Fruit fly (Drosophila melanogaster) whole organism, prepupa: ENCODE data around the gene Patsas.
A peak's percentile ranks its signal among the peaks of the same experiment; 100 is the strongest.

Experiments
- Blimp-1 ChIP-seq: fragments of 200-800 bp; sonication (Bioruptor generic); optimal IDR thresholded peaks from 3 replicates; lab custom pipeline; 2017; ENCODE audit warnings: missing biosample characterization, missing genetic modification characterization, mild to moderate bottlenecking, moderate library complexity, missing genetic modification reagents
- CG11294 ChIP-seq: fragments of 200-800 bp; sonication (Bioruptor generic); IDR thresholded peaks from 2 replicates; pipeline ENCODE4 v1.3.6; 2022; ENCODE audit warnings: missing biosample characterization, missing genetic modification characterization
- CG15336 ChIP-seq: fragments of 200-800 bp; sonication (Bioruptor generic); IDR thresholded peaks from 2 replicates; pipeline ENCODE4 v1.3.6; 2022; ENCODE audit warnings: missing biosample characterization, missing genetic modification characterization
- CG1621 ChIP-seq: fragments of 200-800 bp; sonication (Bioruptor generic); optimal IDR thresholded peaks from 3 replicates; lab custom pipeline; 2018; ENCODE audit warnings: missing biosample characterization, mild to moderate bottlenecking, missing genetic modification characterization
- CG16779 ChIP-seq: fragments of 200-800 bp; sonication (Bioruptor generic); optimal IDR thresholded peaks from 3 replicates; lab custom pipeline; 2017; ENCODE audit warnings: missing biosample characterization, mild to moderate bottlenecking, missing genetic modification characterization
- CG3032 ChIP-seq: fragments of 200-800 bp; optimal IDR thresholded peaks from 2 replicates; lab custom pipeline; 2019; ENCODE audit warnings: missing biosample characterization, mild to moderate bottlenecking, missing genetic modification characterization, moderate library complexity
- CG34406 ChIP-seq: fragments of 200-800 bp; sonication (Bioruptor generic); optimal IDR thresholded peaks from 3 replicates; lab custom pipeline; 2016; ENCODE audit warnings: missing biosample characterization, missing genetic modification characterization
- CG3919 ChIP-seq: fragments of 200-800 bp; sonication (Bioruptor generic); optimal IDR thresholded peaks from 3 replicates; lab custom pipeline; 2016; ENCODE audit warnings: missing biosample characterization, missing genetic modification characterization
- CG4318 ChIP-seq: fragments of 200-800 bp; sonication (Bioruptor generic); optimal IDR thresholded peaks from 3 replicates; lab custom pipeline; 2017; ENCODE audit warnings: missing biosample characterization, mild to moderate bottlenecking, missing genetic modification characterization
- CG6163 ChIP-seq: fragments of 200-800 bp; sonication (Bioruptor generic); IDR thresholded peaks from 3 replicates; pipeline ENCODE4 v1.3.6; 2022; ENCODE audit warnings: missing biosample characterization, missing genetic modification characterization
- CG6808 ChIP-seq: fragments of 200-800 bp; sonication (Bioruptor generic); optimal IDR thresholded peaks from 3 replicates; lab custom pipeline; 2017; ENCODE audit warnings: missing biosample characterization, missing genetic modification characterization, mild to moderate bottlenecking, moderate library complexity, missing genetic modification reagents
- CG7368 ChIP-seq: fragments of 200-800 bp; sonication (Bioruptor generic); optimal IDR thresholded peaks from 3 replicates; lab custom pipeline; 2016; ENCODE audit warnings: missing biosample characterization, missing genetic modification characterization
- CG8319 ChIP-seq: fragments of 200-800 bp; sonication (Bioruptor generic); optimal IDR thresholded peaks from 3 replicates; lab custom pipeline; 2016; ENCODE audit warnings: missing biosample characterization, missing genetic modification characterization
- Eip75B ChIP-seq: fragments of 200-800 bp; sonication (Bioruptor generic); optimal IDR thresholded peaks from 3 replicates; lab custom pipeline; 2016; ENCODE audit warnings: missing biosample characterization, missing genetic modification characterization
- Eip78C ChIP-seq: fragments of 200-800 bp; sonication (Bioruptor generic); peaks from one replicate; lab custom pipeline; 2016; ENCODE audit warnings: missing biosample characterization, missing genetic modification characterization
- Ets21C ChIP-seq: fragments of 200-800 bp; sonication (Bioruptor generic); optimal IDR thresholded peaks from 3 replicates; lab custom pipeline; 2016; ENCODE audit warnings: missing biosample characterization, missing genetic modification characterization
- Ets96B ChIP-seq: fragments of 200-800 bp; optimal IDR thresholded peaks from 2 replicates; lab custom pipeline; 2019; ENCODE audit warnings: missing biosample characterization, mild to moderate bottlenecking, missing genetic modification characterization, moderate library complexity
- Hr39 ChIP-seq: fragments of 200-800 bp; sonication (Bioruptor generic); optimal IDR thresholded peaks from 2 replicates; lab custom pipeline; 2016; ENCODE audit warnings: missing biosample characterization, missing genetic modification characterization
- Lpt ChIP-seq: fragments of 200-800 bp; sonication (Bioruptor generic); optimal IDR thresholded peaks from 3 replicates; lab custom pipeline; 2016; ENCODE audit warnings: missing biosample characterization, missing genetic modification characterization
- Met ChIP-seq: fragments of 200-800 bp; sonication (Bioruptor generic); optimal IDR thresholded peaks from 3 replicates; lab custom pipeline; 2016; ENCODE audit warnings: missing biosample characterization, missing genetic modification characterization
- OdsH ChIP-seq: fragments of 200-800 bp; sonication (Bioruptor generic); optimal IDR thresholded peaks from 3 replicates; lab custom pipeline; 2016; ENCODE audit warnings: missing biosample characterization, missing genetic modification characterization
- Smox ChIP-seq: fragments of 200-800 bp; sonication (Bioruptor generic); optimal IDR thresholded peaks from 3 replicates; lab custom pipeline; 2016; ENCODE audit warnings: missing biosample characterization, missing genetic modification characterization
- Sox102F ChIP-seq: fragments of 200-800 bp; sonication (Bioruptor generic); optimal IDR thresholded peaks from 2 replicates; lab custom pipeline; 2016; ENCODE audit warnings: missing biosample characterization, mild to moderate bottlenecking, missing genetic modification characterization
- Sox14 ChIP-seq: fragments of 200-800 bp; sonication (Bioruptor generic); optimal IDR thresholded peaks from 3 replicates; lab custom pipeline; 2016; ENCODE audit warnings: missing biosample characterization, missing genetic modification characterization
- Sox15 ChIP-seq: fragments of 200-800 bp; sonication (Bioruptor generic); optimal IDR thresholded peaks from 3 replicates; lab custom pipeline; 2016; ENCODE audit warnings: missing biosample characterization, missing genetic modification characterization
- achi ChIP-seq: fragments of 200-800 bp; sonication (Bioruptor generic); optimal IDR thresholded peaks from 3 replicates; lab custom pipeline; 2016; ENCODE audit warnings: missing biosample characterization, missing genetic modification characterization
- cyc ChIP-seq: fragments of 200-800 bp; sonication (Bioruptor generic); optimal IDR thresholded peaks from 3 replicates; lab custom pipeline; 2016; ENCODE audit warnings: missing biosample characterization, missing genetic modification characterization
- dac ChIP-seq: fragments of 200-800 bp; sonication (Bioruptor generic); optimal IDR thresholded peaks from 2 replicates; lab custom pipeline; 2017; ENCODE audit warnings: missing biosample characterization, mild to moderate bottlenecking, missing genetic modification characterization
- dsx ChIP-seq: fragments of 200-800 bp; optimal IDR thresholded peaks from 3 replicates; lab custom pipeline; 2019; ENCODE audit warnings: missing biosample characterization, mild to moderate bottlenecking, missing genetic modification characterization, moderate library complexity; ENCODE audit not compliant: poor library complexity, severe bottlenecking
- eg ChIP-seq: fragments of 200-800 bp; sonication (Bioruptor generic); IDR thresholded peaks from 3 replicates; pipeline ENCODE4 v1.3.6; 2022; ENCODE audit warnings: missing biosample characterization, missing genetic modification characterization
- esn ChIP-seq: fragments of 200-800 bp; sonication (Bioruptor generic); optimal IDR thresholded peaks from 2 replicates; lab custom pipeline; 2016; ENCODE audit warnings: missing biosample characterization, mild to moderate bottlenecking, missing genetic modification characterization, moderate library complexity
- fd59A ChIP-seq: fragments of 200-800 bp; sonication (Bioruptor generic); optimal IDR thresholded peaks from 2 replicates; lab custom pipeline; 2017; ENCODE audit warnings: missing biosample characterization, mild to moderate bottlenecking, missing genetic modification characterization, missing genetic modification reagents
- fd85E ChIP-seq: fragments of 200-800 bp; sonication (Bioruptor generic); optimal IDR thresholded peaks from 3 replicates; lab custom pipeline; 2016; ENCODE audit warnings: missing biosample characterization, missing genetic modification characterization
- fkh ChIP-seq: fragments of 200-800 bp; sonication (Bioruptor generic); optimal IDR thresholded peaks from 3 replicates; lab custom pipeline; 2017; ENCODE audit warnings: missing biosample characterization, mild to moderate bottlenecking, missing genetic modification characterization, moderate library complexity
- lz ChIP-seq: fragments of 200-800 bp; sonication (Bioruptor generic); optimal IDR thresholded peaks from 3 replicates; lab custom pipeline; 2016; ENCODE audit warnings: missing biosample characterization, missing genetic modification characterization
- net ChIP-seq: fragments of 200-800 bp; sonication (Bioruptor generic); optimal IDR thresholded peaks from 3 replicates; lab custom pipeline; 2016; ENCODE audit warnings: missing biosample characterization, missing genetic modification characterization
- pdm3 ChIP-seq: fragments of 200-800 bp; sonication (Bioruptor generic); optimal IDR thresholded peaks from 3 replicates; lab custom pipeline; 2016; ENCODE audit warnings: missing biosample characterization, missing genetic modification characterization
- salr ChIP-seq, 2 experiments: fragments of 200-800 bp; sonication (Bioruptor generic); optimal IDR thresholded peaks; 3 replicates each; lab custom pipeline; 2016 to 2018; ENCODE audit warnings: missing biosample characterization in 2 of 2, missing genetic modification characterization in 2 of 2, mild to moderate bottlenecking in 1 of 2
- spab ChIP-seq: fragments of 200-800 bp; sonication (Bioruptor generic); optimal IDR thresholded peaks from 2 replicates; lab custom pipeline; 2017; ENCODE audit warnings: missing biosample characterization, mild to moderate bottlenecking, missing genetic modification characterization, missing genetic modification reagents
- ss ChIP-seq, 2 experiments: fragments of 200-800 bp; sonication (Bioruptor generic); optimal IDR thresholded peaks; 2 replicates in 1 of 2; 3 replicates in 1 of 2; lab custom pipeline; 2017 to 2018; ENCODE audit warnings: mild to moderate bottlenecking in 2 of 2, missing biosample characterization in 2 of 2, missing genetic modification characterization in 2 of 2, moderate library complexity in 1 of 2
- svp ChIP-seq: fragments of 200-800 bp; sonication (Bioruptor generic); peaks from one replicate; lab custom pipeline; 2016; ENCODE audit warnings: missing biosample characterization, missing genetic modification characterization
- topi ChIP-seq: fragments of 200-800 bp; sonication (Bioruptor generic); optimal IDR thresholded peaks from 3 replicates; lab custom pipeline; 2016; ENCODE audit warnings: missing biosample characterization, missing genetic modification characterization

Gene Patsas

dm6 chr2L:12075850-12076249, 27.2 kb downstream of the Patsas start, which contains the start of gene CG14947 (continued):
- TF ChIP-seq fd59A (GFP tag; lab: Kevin White, UChicago) (no peak), CG15336 (GFP tag; lab: Robert Waterston, UW) (peak; percentile 51), achi (peak; percentile 15), Met (GFP tag; lab: Kevin White, UChicago) (peak; percentile 17), Eip78C (GFP tag; lab: Kevin White, UChicago) (peak; percentile 75), salr (GFP tag; optimal IDR thresholded peaks at IDR 0.05; lab: Kevin White, UChicago) (no peak), OdsH (GFP tag; lab: Kevin White, UChicago) (peak; percentile 36), spab (GFP tag; lab: Kevin White, UChicago) (no peak), Ets21C (GFP tag; lab: Kevin White, UChicago) (no peak), Sox15 (no peak), cyc (no peak), fd85E (GFP tag; lab: Kevin White, UChicago) (no peak), CG11294 (GFP tag; lab: Robert Waterston, UW) (no peak), CG1621 (no peak), Ets96B (tag; lab: Kevin White, UChicago) (no peak)

dm6 chr2L:12066617-12067251, 36.4 kb downstream of the Patsas start, which contains the start of gene firl:
TSS of gene firl (minus strand) at chr2L:12066775.
- TF ChIP-seq Eip78C (GFP tag; lab: Kevin White, UChicago), result peak; percentile 2
- TF ChIP-seq cyc, result no peak
- peak; percentile 88 for TF ChIP-seq CG6808 (GFP tag; lab: Kevin White, UChicago)
- no peak for TF ChIP-seq Ets21C (GFP tag; lab: Kevin White, UChicago)
- TF ChIP-seq Blimp-1 (GFP tag; lab: Kevin White, UChicago), result peak; percentile 79
- no peak for TF ChIP-seq net (GFP tag; lab: Kevin White, UChicago)
- peak; percentile 39 to 61 for TF ChIP-seq ss (GFP tag; optimal IDR thresholded peaks at IDR 0.05; lab: Kevin White, UChicago)
- no peak for TF ChIP-seq Smox
- TF ChIP-seq CG3919, result no peak
- no peak for TF ChIP-seq CG8319 (GFP tag; lab: Kevin White, UChicago)
- no peak for TF ChIP-seq achi
- TF ChIP-seq CG1621, result no peak
- peak; percentile 78 for TF ChIP-seq dsx (GFP tag; lab: Kevin White, UChicago)
- TF ChIP-seq Hr39 (GFP tag; lab: Kevin White, UChicago), result no peak
- no peak for TF ChIP-seq CG3032 (tag; lab: Kevin White, UChicago)
- no peak for TF ChIP-seq fd85E (GFP tag; lab: Kevin White, UChicago)
- TF ChIP-seq Ets96B (tag; lab: Kevin White, UChicago), result no peak

- TF ChIP-seq lz (GFP tag; lab: Kevin White, UChicago), result peak; percentile 66
- TF ChIP-seq Sox102F, result peak; percentile 83
- peak; percentile 98 for TF ChIP-seq dac
- TF ChIP-seq esn, result peak; percentile 87
- peak; percentile 97 for TF ChIP-seq Lpt (GFP tag; lab: Kevin White, UChicago)
- TF ChIP-seq CG4318 (GFP tag; lab: Kevin White, UChicago), result peak; percentile 99
- TF ChIP-seq Ets96B (tag; lab: Kevin White, UChicago), result peak; percentile 91
- peak; percentile 91 for TF ChIP-seq CG6163 (GFP tag; lab: Robert Waterston, UW)
- peak; percentile 55 to 98 for TF ChIP-seq salr (GFP tag; optimal IDR thresholded peaks at IDR 0.05; lab: Kevin White, UChicago)
- peak; percentile 64 for TF ChIP-seq CG8319 (GFP tag; lab: Kevin White, UChicago)
- peak; percentile 93 for TF ChIP-seq CG3919
- peak; percentile 82 for TF ChIP-seq Sox14 (GFP tag; lab: Kevin White, UChicago)
- peak; percentile 91 for TF ChIP-seq dsx (GFP tag; lab: Kevin White, UChicago)
- TF ChIP-seq fd85E (GFP tag; lab: Kevin White, UChicago), result peak; percentile 49
- TF ChIP-seq topi (GFP tag; lab: Kevin White, UChicago), result peak; percentile 71
- TF ChIP-seq Eip75B, result peak; percentile 82
- peak; percentile 95 for TF ChIP-seq achi
- peak; percentile 72 for TF ChIP-seq Smox
- peak; percentile 93 for TF ChIP-seq net (GFP tag; lab: Kevin White, UChicago)
- TF ChIP-seq Hr39 (GFP tag; lab: Kevin White, UChicago), result peak; percentile 41
- peak; percentile 97 for TF ChIP-seq Eip78C (GFP tag; lab: Kevin White, UChicago)
- peak; percentile 87 for TF ChIP-seq spab (GFP tag; lab: Kevin White, UChicago)
- peak; percentile 91 for TF ChIP-seq CG16779 (tag; lab: Kevin White, UChicago)
- TF ChIP-seq svp (GFP tag; lab: Kevin White, UChicago), result no peak
- peak; percentile 90 for TF ChIP-seq CG34406 (GFP tag; lab: Kevin White, UChicago)
- peak; percentile 96 for TF ChIP-seq eg (GFP tag; lab: Robert Waterston, UW)
- TF ChIP-seq pdm3, result peak; percentile 84
- TF ChIP-seq Sox15, result peak; percentile 66
- TF ChIP-seq fkh (GFP tag; lab: Kevin White, UChicago), result no peak
- TF ChIP-seq CG7368 (GFP tag; lab: Kevin White, UChicago), result peak; percentile 84
Measured at dm6 chr2L:12065683-12066386, 37.2 kb downstream of the Patsas start.
